Fruit fly (Drosophila melanogaster): ENCODE data around the gene MSBP.

The MSBP gene

DNA sequence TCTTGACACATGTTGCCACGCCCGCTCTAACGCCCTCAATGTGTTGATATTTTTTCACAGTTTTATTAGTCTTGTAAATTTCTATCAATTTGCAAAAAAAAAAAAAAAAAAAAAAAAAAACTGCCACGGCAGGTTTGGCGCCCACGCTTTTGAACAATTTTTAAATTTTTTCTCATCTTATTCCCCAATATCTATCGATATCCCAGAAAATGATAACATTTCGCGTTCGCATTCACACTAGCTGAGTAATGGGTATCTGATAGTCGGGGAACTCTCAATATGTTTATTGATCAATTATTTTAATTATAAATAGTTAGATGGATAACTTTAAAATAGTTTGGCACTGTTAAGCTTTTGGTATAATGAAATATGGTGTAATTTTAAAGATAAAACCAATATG lies 48.6 kb downstream of the MSBP start:
- TF ChIP-seq fru (GFP tag; optimal IDR thresholded peaks at IDR 0.05) (no peak), GATAd (GFP tag; optimal IDR thresholded peaks at IDR 0.05) (no peak), Hr83 (GFP tag; optimal IDR thresholded peaks at IDR 0.05; ENCODE audit: poor library complexity, severe bottlenecking) (no peak), lola (GFP tag; optimal IDR thresholded peaks at IDR 0.05) (no peak), Mio (GFP tag; optimal IDR thresholded peaks at IDR 0.05) (no peak), rgr (GFP tag; optimal IDR thresholded peaks at IDR 0.05) (no peak), woc (GFP tag; optimal IDR thresholded peaks at IDR 0.05) (no peak), dl (GFP tag; optimal IDR thresholded peaks at IDR 0.05; ENCODE audit: insufficient read depth in 1 of 2, partially characterized antibody in 2 of 2) (no peak), jim (GFP tag; optimal IDR thresholded peaks at IDR 0.05) (no peak), CrebA (GFP tag; optimal IDR thresholded peaks at IDR 0.05; ENCODE audit: borderline replicate concordance) (no peak), Vsx2 (GFP tag; optimal IDR thresholded peaks at IDR 0.05; ENCODE audit: partially characterized antibody) (no peak), tai (GFP tag; optimal IDR thresholded peaks at IDR 0.05) (no peak), psq (GFP tag; optimal IDR thresholded peaks at IDR 0.05) (no peak), Dfd (GFP tag; optimal IDR thresholded peaks at IDR 0.05) (no peak), Hr78 (GFP tag; optimal IDR thresholded peaks at IDR 0.05) (no peak), HLH106 (tag; optimal IDR thresholded peaks at IDR 0.05) (no peak), CG9705 (GFP tag; optimal IDR thresholded peaks at IDR 0.05) (no peak), pan (optimal IDR thresholded peaks at IDR 0.05) (no peak), sage (GFP tag; optimal IDR thresholded peaks at IDR 0.05) (no peak)

DNA sequence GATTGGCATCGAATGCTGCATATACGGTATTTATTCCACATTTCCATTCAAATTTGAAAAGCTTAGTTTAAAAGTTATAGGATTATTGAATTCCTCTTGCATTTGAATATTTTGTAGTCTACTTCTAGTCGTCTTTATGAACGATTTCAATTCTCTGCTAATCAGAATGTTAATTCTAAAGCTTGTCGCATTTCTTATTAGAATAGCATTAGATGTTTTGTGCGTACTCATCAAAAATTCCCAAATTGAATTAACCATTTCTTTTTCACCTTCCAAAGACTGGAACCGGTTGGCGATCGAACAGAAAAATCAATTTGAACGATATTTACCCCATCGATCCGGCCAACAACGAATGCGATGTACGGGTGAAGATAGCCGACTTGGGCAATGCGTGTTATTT lies 49.9 kb downstream of the MSBP start:
- TF ChIP-seq pan (optimal IDR thresholded peaks at IDR 0.05) = no peak
- no peak for TF ChIP-seq br (GFP tag; optimal IDR thresholded peaks at IDR 0.05)
- no peak for TF ChIP-seq woc (GFP tag; optimal IDR thresholded peaks at IDR 0.05)
- no peak for TF ChIP-seq Vsx2 (GFP tag; optimal IDR thresholded peaks at IDR 0.05; ENCODE audit: partially characterized antibody)
- no peak for TF ChIP-seq rgr (GFP tag; optimal IDR thresholded peaks at IDR 0.05)
- no peak for TF ChIP-seq lola (GFP tag; optimal IDR thresholded peaks at IDR 0.05)
- no peak for TF ChIP-seq sv (GFP tag; optimal IDR thresholded peaks at IDR 0.05)
- TF ChIP-seq brk (GFP tag; optimal IDR thresholded peaks at IDR 0.05) = no peak
- no peak for TF ChIP-seq psq (GFP tag; optimal IDR thresholded peaks at IDR 0.05)
- no peak for TF ChIP-seq ey (GFP tag; optimal IDR thresholded peaks at IDR 0.05)
